Worm (Caenorhabditis elegans) whole organism, L2 larva: Measurements from ENCODE around the gene F20C5.7.
"Not testable (repeated sequence)": the region's sequence is repeated elsewhere in the genome, so short reads cannot be mapped to it uniquely, and the experiment has no call there.

Experiments
- C34F6.9 ChIP-seq: fragments of 150-350 bp; optimal IDR thresholded peaks from 2 replicates; lab custom pipeline; 2014; ENCODE audit warnings: missing biosample characterization, missing genetic modification characterization
- F13H6.1 ChIP-seq: sonication (generic microtip); optimal IDR thresholded peaks from 2 replicates; lab custom pipeline; 2016; ENCODE audit warnings: missing genetic modification characterization, missing compliant biosample characterization
- R02D3.7 ChIP-seq: fragments of 150-350 bp; optimal IDR thresholded peaks from 2 replicates; lab custom pipeline; 2014; ENCODE audit warnings: missing biosample characterization, missing genetic modification characterization
- Y55F3AM.14 ChIP-seq: fragments of 200-800 bp; sonication (Bioruptor generic); optimal IDR thresholded peaks from 2 replicates; lab custom pipeline; 2018; ENCODE audit warnings: mild to moderate bottlenecking, missing genetic modification characterization, missing compliant biosample characterization
- alr-1 ChIP-seq: fragments of 150-350 bp; optimal IDR thresholded peaks from 2 replicates; lab custom pipeline; 2014; ENCODE audit warnings: missing biosample characterization, missing genetic modification characterization
- ama-1 ChIP-seq: fragments of 150-350 bp; optimal IDR thresholded peaks from 2 replicates; lab custom pipeline; 2018; ENCODE audit warnings: inconsistent platforms
- blmp-1 ChIP-seq: sonication (generic microtip); optimal IDR thresholded peaks from 2 replicates; lab custom pipeline; 2017; ENCODE audit warnings: missing genetic modification characterization, mild to moderate bottlenecking, missing compliant biosample characterization, antibody characterized with exemption, moderate library complexity; ENCODE audit not compliant: insufficient read depth
- ceh-16 ChIP-seq: fragments of 150-350 bp; optimal IDR thresholded peaks from 2 replicates; lab custom pipeline; 2014; ENCODE audit warnings: missing biosample characterization, missing genetic modification characterization
- ceh-82 ChIP-seq: fragments of 150-350 bp; optimal IDR thresholded peaks from 2 replicates; lab custom pipeline; 2014; ENCODE audit warnings: missing biosample characterization, missing genetic modification characterization
- egl-27 ChIP-seq: sonication (generic microtip); optimal IDR thresholded peaks from 3 replicates; lab custom pipeline; 2017; ENCODE audit warnings: missing biosample characterization, missing genetic modification reagents, missing genetic modification characterization
- fos-1 ChIP-seq: fragments of 150-350 bp; optimal IDR thresholded peaks from 2 replicates; lab custom pipeline; 2014; ENCODE audit warnings: missing biosample characterization, missing genetic modification characterization
- gmeb-1 ChIP-seq: fragments of 150-350 bp; optimal IDR thresholded peaks from 2 replicates; lab custom pipeline; 2014; ENCODE audit warnings: missing biosample characterization, missing genetic modification characterization
- lin-39 ChIP-seq: fragments of 150-350 bp; optimal IDR thresholded peaks from 2 replicates; lab custom pipeline; 2014; ENCODE audit warnings: missing biosample characterization, missing genetic modification reagents, missing genetic modification characterization
- lsy-2 ChIP-seq, 2 experiments: fragments of 150-350 bp in 1 of 2; sonication (generic microtip) in 1 of 2; optimal IDR thresholded peaks; 2 replicates each; lab custom pipeline; 2014 to 2017; ENCODE audit warnings: missing biosample characterization in 2 of 2, missing genetic modification characterization in 2 of 2
- nhr-10 ChIP-seq: sonication (generic microtip); optimal IDR thresholded peaks from 2 replicates; lab custom pipeline; 2017; ENCODE audit warnings: missing biosample characterization, missing genetic modification characterization
- nhr-12 ChIP-seq: fragments of 150-350 bp; optimal IDR thresholded peaks from 2 replicates; lab custom pipeline; 2014; ENCODE audit warnings: missing biosample characterization, missing genetic modification characterization
- nhr-129 ChIP-seq: fragments of 150-350 bp; optimal IDR thresholded peaks from 2 replicates; lab custom pipeline; 2014; ENCODE audit warnings: missing biosample characterization, missing genetic modification characterization
- nhr-21 ChIP-seq: fragments of 150-350 bp; optimal IDR thresholded peaks from 2 replicates; lab custom pipeline; 2014; ENCODE audit warnings: missing biosample characterization, missing genetic modification characterization
- nhr-23 ChIP-seq: fragments of 150-350 bp; optimal IDR thresholded peaks from 2 replicates; lab custom pipeline; 2014; ENCODE audit warnings: missing biosample characterization, missing genetic modification reagents, missing genetic modification characterization
- nhr-237 ChIP-seq: fragments of 150-350 bp; optimal IDR thresholded peaks from 2 replicates; lab custom pipeline; 2014; ENCODE audit warnings: missing biosample characterization, missing genetic modification characterization
- nhr-25 ChIP-seq: fragments of 150-350 bp; sonication (generic microtip); optimal IDR thresholded peaks from 3 replicates; lab custom pipeline; 2014; ENCODE audit warnings: missing biosample characterization, missing genetic modification characterization
- nhr-6 ChIP-seq: fragments of 150-350 bp; optimal IDR thresholded peaks from 2 replicates; lab custom pipeline; 2014; ENCODE audit warnings: missing biosample characterization, missing genetic modification characterization
- peb-1 ChIP-seq: fragments of 150-350 bp; optimal IDR thresholded peaks from 2 replicates; lab custom pipeline; 2014; ENCODE audit warnings: missing biosample characterization, missing genetic modification characterization
- sem-4 ChIP-seq: fragments of 150-350 bp; optimal IDR thresholded peaks from 2 replicates; lab custom pipeline; 2014; ENCODE audit warnings: missing biosample characterization, missing genetic modification reagents, missing genetic modification characterization
- sma-3 ChIP-seq: sonication (generic microtip); optimal IDR thresholded peaks from 2 replicates; lab custom pipeline; 2016; ENCODE audit warnings: missing genetic modification reagents, missing genetic modification characterization, missing compliant biosample characterization
- sma-9 ChIP-seq, 2 experiments: fragments of 150-350 bp in 1 of 2; sonication (generic microtip) in 1 of 2; optimal IDR thresholded peaks; 2 replicates each; lab custom pipeline; 2014 to 2016; ENCODE audit warnings: missing genetic modification characterization in 2 of 2, mild to moderate bottlenecking in 1 of 2, missing biosample characterization in 1 of 2, missing compliant biosample characterization in 1 of 2, missing genetic modification reagents in 1 of 2, moderate library complexity in 1 of 2
- snpc-4 ChIP-seq: fragments of 150-350 bp; optimal IDR thresholded peaks from 2 replicates; lab custom pipeline; 2014; ENCODE audit warnings: missing biosample characterization, missing genetic modification characterization
- unc-55 ChIP-seq: fragments of 150-350 bp; sonication (generic microtip); optimal IDR thresholded peaks from 3 replicates; lab custom pipeline; 2014; ENCODE audit warnings: missing biosample characterization, missing genetic modification reagents, missing genetic modification characterization
- zag-1 ChIP-seq: fragments of 150-350 bp; optimal IDR thresholded peaks from 2 replicates; lab custom pipeline; 2014; ENCODE audit warnings: missing biosample characterization, missing genetic modification characterization
- ztf-1 ChIP-seq: fragments of 200-800 bp; sonication (Bioruptor generic); conservative IDR thresholded peaks from 2 replicates; pipeline ENCODE4 v1.3.6; 2022; ENCODE audit warnings: missing genetic modification characterization, missing compliant biosample characterization
- ztf-4 ChIP-seq: fragments of 150-350 bp; optimal IDR thresholded peaks from 2 replicates; lab custom pipeline; 2014; ENCODE audit warnings: missing biosample characterization, missing genetic modification characterization

F20C5.7 gene

DNA sequence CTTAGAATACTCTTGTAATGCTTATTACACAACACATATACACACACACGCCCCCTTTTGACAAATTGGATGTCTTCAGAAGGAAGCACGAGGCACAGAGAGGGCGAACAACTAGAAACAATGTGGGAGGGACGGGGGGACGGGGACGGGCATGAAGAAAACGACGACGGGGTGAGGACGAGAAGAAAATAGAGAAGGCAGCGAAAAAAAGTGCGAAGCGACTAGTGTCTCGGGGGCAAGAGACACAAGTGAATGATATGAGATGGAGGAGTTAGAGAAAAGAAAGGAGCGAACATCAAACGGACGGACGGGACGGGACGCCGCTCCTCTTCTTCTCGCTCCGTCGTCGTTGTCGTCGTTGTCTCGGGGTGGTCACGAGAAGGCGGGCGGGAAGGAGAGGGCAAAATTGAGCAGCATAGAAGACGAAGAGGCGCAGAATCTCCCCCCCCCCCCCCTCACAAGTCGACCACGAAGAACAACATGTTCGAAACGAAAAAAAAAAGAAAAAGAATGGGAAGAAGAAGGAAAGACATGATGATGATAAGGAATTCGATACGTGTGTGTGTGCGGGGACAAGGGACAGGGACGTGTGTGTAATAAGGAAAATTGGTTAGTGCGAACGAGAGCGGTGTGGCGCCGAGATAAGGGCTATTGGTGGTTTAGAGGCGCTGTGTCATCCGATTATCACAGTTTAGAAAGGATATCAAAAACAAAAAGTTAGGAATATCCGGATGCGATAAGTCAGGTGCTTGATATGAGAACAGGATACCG is 49.6 kb upstream of the F20C5.7 start (continued):
- peak; percentile 82 for TF ChIP-seq C34F6.9 (tag; lab: Kevin White, UChicago)

DNA sequence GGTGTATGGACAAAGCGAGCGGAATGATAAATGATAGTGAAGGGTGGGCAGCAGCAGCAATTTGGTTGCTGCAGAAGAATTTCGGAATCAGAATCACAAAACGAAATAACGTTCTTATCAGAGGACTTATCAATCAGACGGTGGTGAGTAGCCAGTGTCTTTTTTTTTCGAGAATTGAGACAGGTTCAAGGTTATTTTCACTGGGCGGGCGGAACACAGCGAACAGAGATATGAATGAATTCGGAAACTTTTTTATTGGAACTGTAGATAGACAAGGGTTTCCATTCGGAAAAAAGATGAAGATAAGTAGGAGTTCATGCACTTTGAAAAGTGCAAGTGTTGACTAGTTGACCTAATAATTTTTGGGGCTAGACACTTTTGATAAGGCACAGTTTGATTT is 47.7 kb upstream of the F20C5.7 start:
- peak; percentile 68 for TF ChIP-seq sma-3 (GFP tag; lab: Kevin White, UChicago)
- TF ChIP-seq C34F6.9 (tag; lab: Kevin White, UChicago) = no peak
- no peak for TF ChIP-seq ama-1
- no peak for TF ChIP-seq R02D3.7 (tag; lab: Kevin White, UChicago)
- TF ChIP-seq sem-4 (tag; lab: Kevin White, UChicago) = peak; percentile 42
- TF ChIP-seq sma-9 (GFP tag; optimal IDR thresholded peaks at IDR 0.05; lab: Kevin White, UChicago) = peak; percentile 79
- TF ChIP-seq sma-9 (tag; optimal IDR thresholded peaks at IDR 0.05; lab: Kevin White, UChicago) = no peak
- peak; percentile 8 for TF ChIP-seq F13H6.1 (tag; lab: Kevin White, UChicago)
- TF ChIP-seq lin-39 (tag; lab: Kevin White, UChicago) = no peak
- peak; percentile 74 for TF ChIP-seq blmp-1
- peak; percentile 61 for TF ChIP-seq egl-27
- peak; percentile 92 for TF ChIP-seq fos-1 (tag; lab: Kevin White, UChicago)
- peak; percentile 77 for TF ChIP-seq nhr-21 (tag; lab: Kevin White, UChicago)
- peak; percentile 38 for TF ChIP-seq Y55F3AM.14 (GFP tag; lab: Kevin White, UChicago)
- no peak for TF ChIP-seq ceh-16
- TF ChIP-seq nhr-25 = peak; percentile 57

DNA sequence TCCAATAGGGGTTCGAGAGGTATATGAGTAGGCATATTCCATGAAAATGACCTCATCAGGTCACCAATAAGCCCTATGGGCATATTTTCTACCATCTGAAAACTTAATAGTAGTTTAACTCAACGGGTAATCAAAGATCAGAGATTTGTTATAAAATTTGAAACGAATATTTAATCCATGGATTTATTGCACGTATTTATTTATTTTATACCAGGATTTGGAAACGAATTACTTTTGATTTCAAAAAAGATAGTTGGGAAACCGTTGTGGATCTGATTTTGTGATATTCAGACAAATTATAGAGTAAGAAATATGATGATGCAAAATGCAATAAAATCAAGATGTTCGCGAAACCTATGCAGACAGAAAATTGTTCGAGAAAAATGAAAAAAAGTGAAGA is 47.3 kb upstream of the F20C5.7 start, which contains the start of gene C33D9.3:
C33D9.3 (minus strand) TSS at position 101 of the 400 bp plus-strand sequence.
- no peak for TF ChIP-seq F13H6.1 (tag; lab: Kevin White, UChicago)
- no peak for TF ChIP-seq unc-55 (GFP tag; lab: Kevin White, UChicago)
- no peak for TF ChIP-seq nhr-10 (tag; lab: Kevin White, UChicago)
- no peak for TF ChIP-seq nhr-129 (tag; lab: Kevin White, UChicago)
- TF ChIP-seq Y55F3AM.14 (GFP tag; lab: Kevin White, UChicago) = no peak
- no peak for TF ChIP-seq gmeb-1
- TF ChIP-seq nhr-23 = no peak
- TF ChIP-seq fos-1 (tag; lab: Kevin White, UChicago) = no peak
- TF ChIP-seq zag-1 (tag; lab: Kevin White, UChicago) = no peak
- no peak for TF ChIP-seq snpc-4 (tag; lab: Kevin White, UChicago)
- TF ChIP-seq R02D3.7 (tag; lab: Kevin White, UChicago) = no peak
- no peak for TF ChIP-seq nhr-12
- no peak for TF ChIP-seq ztf-1

DNA sequence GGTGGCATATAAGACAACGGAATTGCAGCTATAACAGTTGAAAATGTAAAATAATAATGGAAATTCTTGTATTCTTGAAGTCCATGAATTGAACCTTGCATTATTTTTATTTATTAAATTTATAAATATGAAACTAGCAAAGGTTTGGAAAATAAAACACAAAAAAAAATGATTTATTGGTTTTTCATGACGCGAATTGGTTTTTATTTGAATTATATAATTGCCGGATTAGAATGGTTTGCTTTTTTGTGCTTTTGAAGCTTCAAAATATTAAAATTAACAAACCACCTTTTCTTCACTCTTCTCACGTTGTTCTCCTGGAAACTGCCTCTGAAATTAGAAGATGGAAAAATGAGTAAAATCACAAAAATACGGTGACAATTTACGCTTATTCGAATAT is 44.7 kb upstream of the F20C5.7 start, which contains the start of gene sru-35:
sru-35 (minus strand) TSS at position 101 of the 400 bp plus-strand sequence.
- no peak for TF ChIP-seq nhr-237 (tag; lab: Kevin White, UChicago)
- TF ChIP-seq sma-9 (GFP tag; optimal IDR thresholded peaks at IDR 0.05; lab: Kevin White, UChicago) = no peak
- no peak for TF ChIP-seq sma-9 (tag; optimal IDR thresholded peaks at IDR 0.05; lab: Kevin White, UChicago)
- no peak for TF ChIP-seq blmp-1
- TF ChIP-seq alr-1 (tag; lab: Kevin White, UChicago) = no peak
- TF ChIP-seq F13H6.1 (tag; lab: Kevin White, UChicago) = no peak
- no peak for TF ChIP-seq C34F6.9 (tag; lab: Kevin White, UChicago)
- TF ChIP-seq lin-39 (tag; lab: Kevin White, UChicago) = no peak
- TF ChIP-seq peb-1 = no peak
- no peak for TF ChIP-seq ceh-82 (tag; lab: Kevin White, UChicago)

DNA sequence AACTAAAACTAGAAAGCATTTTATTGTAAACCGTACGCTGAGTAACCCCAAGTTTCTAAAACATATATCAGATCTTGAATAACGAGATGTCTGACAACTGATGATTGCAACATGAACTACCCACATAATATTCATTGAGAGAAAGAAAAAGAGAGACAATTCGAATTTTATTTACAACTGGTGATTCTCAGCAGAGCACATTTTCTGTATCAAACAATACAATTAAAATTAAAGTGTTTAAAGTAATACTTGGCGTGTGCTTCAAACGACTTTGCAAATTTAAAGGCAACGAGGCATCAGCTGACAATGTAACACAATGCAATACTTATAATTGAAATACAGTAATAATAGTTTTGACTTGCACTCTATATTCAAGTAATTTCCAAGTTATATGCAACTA is 42.6 kb upstream of the F20C5.7 start, which contains the start of gene C33D9.10:
C33D9.10 (minus strand) TSS at position 101 of the 400 bp plus-strand sequence.
- not testable (repeated sequence) for TF ChIP-seq nhr-129, nhr-237, lin-39 (tag; lab: Kevin White, UChicago)

DNA sequence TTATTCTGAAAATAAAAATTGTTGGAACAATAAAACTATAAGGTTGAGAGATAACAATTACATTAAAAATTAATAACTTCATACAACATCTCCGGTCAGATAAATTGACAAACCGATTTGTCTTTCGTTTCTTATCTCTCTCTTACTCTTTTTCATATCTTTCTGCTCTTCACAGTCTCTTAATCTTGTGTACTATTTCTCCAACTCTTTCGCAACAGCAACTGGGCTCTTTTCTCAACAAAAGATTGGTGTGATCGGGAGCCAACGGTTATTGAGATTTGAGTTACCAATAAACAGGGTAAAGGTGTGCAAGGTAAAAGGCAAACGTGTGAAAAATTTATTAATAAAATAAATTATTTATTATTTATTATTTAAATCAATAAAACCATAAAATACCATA is 41.2 kb upstream of the F20C5.7 start, which contains the start of gene C33D9.8:
C33D9.8 (minus strand) TSS at position 99 of the 400 bp plus-strand sequence.
- peak in 1 of 2 experiments; percentile 30 for TF ChIP-seq lsy-2 (tag; optimal IDR thresholded peaks at IDR 0.05; lab: Kevin White, UChicago)
- no peak for TF ChIP-seq ztf-4 (tag; lab: Kevin White, UChicago)
- TF ChIP-seq ztf-1 = no peak
- peak; percentile 60 for TF ChIP-seq unc-55 (GFP tag; lab: Kevin White, UChicago)
- TF ChIP-seq F13H6.1 (tag; lab: Kevin White, UChicago) = no peak
- TF ChIP-seq nhr-12 = no peak
- no peak for TF ChIP-seq gmeb-1
- no peak for TF ChIP-seq nhr-6 (tag; lab: Kevin White, UChicago)
- TF ChIP-seq C34F6.9 (tag; lab: Kevin White, UChicago) = peak; percentile 40
- TF ChIP-seq blmp-1 = no peak
- TF ChIP-seq R02D3.7 (tag; lab: Kevin White, UChicago) = no peak
- TF ChIP-seq Y55F3AM.14 (GFP tag; lab: Kevin White, UChicago) = no peak
- TF ChIP-seq ceh-82 (tag; lab: Kevin White, UChicago) = no peak
- TF ChIP-seq nhr-25 = no peak
- TF ChIP-seq, all 48 proteins: peak for 3
